Fruit fly (Drosophila melanogaster) whole organism, prepupa: ENCODE data around the gene emc.

Experiments used
- Blimp-1 ChIP-seq: fragments of 200-800 bp; sonication (Bioruptor generic); optimal IDR thresholded peaks from 3 replicates; lab custom pipeline; 2017; ENCODE audit warnings: missing biosample characterization, missing genetic modification characterization, mild to moderate bottlenecking, moderate library complexity, missing genetic modification reagents
- CG10631 ChIP-seq: fragments of 200-800 bp; sonication (Bioruptor generic); optimal IDR thresholded peaks from 2 replicates; lab custom pipeline; 2016; ENCODE audit warnings: missing biosample characterization, missing genetic modification characterization
- CG10669 ChIP-seq: fragments of 200-800 bp; sonication (Bioruptor generic); optimal IDR thresholded peaks from 3 replicates; lab custom pipeline; 2018; ENCODE audit warnings: missing biosample characterization, mild to moderate bottlenecking, missing genetic modification characterization, moderate library complexity
- CG11762 ChIP-seq: fragments of 200-800 bp; sonication (Bioruptor generic); optimal IDR thresholded peaks from 3 replicates; lab custom pipeline; 2016; ENCODE audit warnings: missing biosample characterization, missing genetic modification characterization; ENCODE audit not compliant: insufficient read depth
- CG11902 ChIP-seq: fragments of 200-800 bp; sonication (Bioruptor generic); optimal IDR thresholded peaks from 3 replicates; lab custom pipeline; 2016; ENCODE audit warnings: missing biosample characterization, missing genetic modification characterization
- CG15336 ChIP-seq: fragments of 200-800 bp; sonication (Bioruptor generic); IDR thresholded peaks from 2 replicates; pipeline ENCODE4 v1.3.6; 2022; ENCODE audit warnings: missing biosample characterization, missing genetic modification characterization
- CG1621 ChIP-seq: fragments of 200-800 bp; sonication (Bioruptor generic); optimal IDR thresholded peaks from 3 replicates; lab custom pipeline; 2018; ENCODE audit warnings: missing biosample characterization, mild to moderate bottlenecking, missing genetic modification characterization
- CG16779 ChIP-seq: fragments of 200-800 bp; sonication (Bioruptor generic); optimal IDR thresholded peaks from 3 replicates; lab custom pipeline; 2017; ENCODE audit warnings: missing biosample characterization, mild to moderate bottlenecking, missing genetic modification characterization
- CG3032 ChIP-seq: fragments of 200-800 bp; optimal IDR thresholded peaks from 2 replicates; lab custom pipeline; 2019; ENCODE audit warnings: missing biosample characterization, mild to moderate bottlenecking, missing genetic modification characterization, moderate library complexity
- CG31627 ChIP-seq: fragments of 200-800 bp; sonication (Bioruptor generic); optimal IDR thresholded peaks from 3 replicates; lab custom pipeline; 2016; ENCODE audit warnings: missing biosample characterization, missing genetic modification characterization
- CG32006 ChIP-seq: fragments of 200-800 bp; sonication (Bioruptor generic); optimal IDR thresholded peaks from 3 replicates; lab custom pipeline; 2017; ENCODE audit warnings: missing biosample characterization, mild to moderate bottlenecking, missing genetic modification characterization
- CG34406 ChIP-seq: fragments of 200-800 bp; sonication (Bioruptor generic); optimal IDR thresholded peaks from 3 replicates; lab custom pipeline; 2016; ENCODE audit warnings: missing biosample characterization, missing genetic modification characterization
- CG3919 ChIP-seq: fragments of 200-800 bp; sonication (Bioruptor generic); optimal IDR thresholded peaks from 3 replicates; lab custom pipeline; 2016; ENCODE audit warnings: missing biosample characterization, missing genetic modification characterization
- CG4318 ChIP-seq: fragments of 200-800 bp; sonication (Bioruptor generic); optimal IDR thresholded peaks from 3 replicates; lab custom pipeline; 2017; ENCODE audit warnings: missing biosample characterization, mild to moderate bottlenecking, missing genetic modification characterization
- CG6792 ChIP-seq: fragments of 200-800 bp; sonication (Bioruptor generic); optimal IDR thresholded peaks from 3 replicates; lab custom pipeline; 2016; ENCODE audit warnings: missing biosample characterization, missing genetic modification characterization
- CG6808 ChIP-seq: fragments of 200-800 bp; sonication (Bioruptor generic); optimal IDR thresholded peaks from 3 replicates; lab custom pipeline; 2017; ENCODE audit warnings: missing biosample characterization, missing genetic modification characterization, mild to moderate bottlenecking, moderate library complexity, missing genetic modification reagents
- CG6854 ChIP-seq: fragments of 200-800 bp; sonication (Bioruptor generic); optimal IDR thresholded peaks from 2 replicates; lab custom pipeline; 2017; ENCODE audit warnings: missing biosample characterization, mild to moderate bottlenecking, missing genetic modification characterization
- CG8119 ChIP-seq: fragments of 200-800 bp; sonication (Bioruptor generic); IDR thresholded peaks from 3 replicates; pipeline ENCODE4 v1.3.6; 2022; ENCODE audit warnings: missing biosample characterization, missing genetic modification characterization
- CG8319 ChIP-seq: fragments of 200-800 bp; sonication (Bioruptor generic); optimal IDR thresholded peaks from 3 replicates; lab custom pipeline; 2016; ENCODE audit warnings: missing biosample characterization, missing genetic modification characterization
- CG8632 ChIP-seq: fragments of 200-800 bp; sonication (Bioruptor generic); optimal IDR thresholded peaks from 3 replicates; lab custom pipeline; 2016; ENCODE audit warnings: missing biosample characterization, missing genetic modification characterization
- CG9139 ChIP-seq: fragments of 200-800 bp; sonication (Bioruptor generic); optimal IDR thresholded peaks from 3 replicates; lab custom pipeline; 2017; ENCODE audit warnings: missing biosample characterization, mild to moderate bottlenecking, missing genetic modification characterization
- Eip75B ChIP-seq: fragments of 200-800 bp; sonication (Bioruptor generic); optimal IDR thresholded peaks from 3 replicates; lab custom pipeline; 2016; ENCODE audit warnings: missing biosample characterization, missing genetic modification characterization
- Eip78C ChIP-seq: fragments of 200-800 bp; sonication (Bioruptor generic); peaks from one replicate; lab custom pipeline; 2016; ENCODE audit warnings: missing biosample characterization, missing genetic modification characterization
- Eip93F ChIP-seq: fragments of 200-800 bp; sonication (Bioruptor generic); optimal IDR thresholded peaks from 2 replicates; lab custom pipeline; 2016; ENCODE audit warnings: missing biosample characterization, mild to moderate bottlenecking, missing genetic modification characterization
- Ets21C ChIP-seq: fragments of 200-800 bp; sonication (Bioruptor generic); optimal IDR thresholded peaks from 3 replicates; lab custom pipeline; 2016; ENCODE audit warnings: missing biosample characterization, missing genetic modification characterization
- Ets96B ChIP-seq: fragments of 200-800 bp; optimal IDR thresholded peaks from 2 replicates; lab custom pipeline; 2019; ENCODE audit warnings: missing biosample characterization, mild to moderate bottlenecking, missing genetic modification characterization, moderate library complexity
- Gug ChIP-seq: fragments of 200-800 bp; sonication (Bioruptor generic); IDR thresholded peaks from 2 replicates; pipeline ENCODE4 v1.3.6; 2022; ENCODE audit warnings: missing biosample characterization, missing genetic modification characterization
- Hr38 ChIP-seq: sonication (Bioruptor generic); optimal IDR thresholded peaks from 2 replicates; lab custom pipeline; 2016; ENCODE audit warnings: missing biosample characterization, missing genetic modification characterization
- Met ChIP-seq: fragments of 200-800 bp; sonication (Bioruptor generic); optimal IDR thresholded peaks from 3 replicates; lab custom pipeline; 2016; ENCODE audit warnings: missing biosample characterization, missing genetic modification characterization
- OdsH ChIP-seq: fragments of 200-800 bp; sonication (Bioruptor generic); optimal IDR thresholded peaks from 3 replicates; lab custom pipeline; 2016; ENCODE audit warnings: missing biosample characterization, missing genetic modification characterization
- Smox ChIP-seq: fragments of 200-800 bp; sonication (Bioruptor generic); optimal IDR thresholded peaks from 3 replicates; lab custom pipeline; 2016; ENCODE audit warnings: missing biosample characterization, missing genetic modification characterization
- Sox102F ChIP-seq: fragments of 200-800 bp; sonication (Bioruptor generic); optimal IDR thresholded peaks from 2 replicates; lab custom pipeline; 2016; ENCODE audit warnings: missing biosample characterization, mild to moderate bottlenecking, missing genetic modification characterization
- achi ChIP-seq: fragments of 200-800 bp; sonication (Bioruptor generic); optimal IDR thresholded peaks from 3 replicates; lab custom pipeline; 2016; ENCODE audit warnings: missing biosample characterization, missing genetic modification characterization
- acj6 ChIP-seq: fragments of 200-800 bp; sonication (Bioruptor generic); optimal IDR thresholded peaks from 3 replicates; lab custom pipeline; 2016; ENCODE audit warnings: missing biosample characterization, missing genetic modification characterization
- cyc ChIP-seq: fragments of 200-800 bp; sonication (Bioruptor generic); optimal IDR thresholded peaks from 3 replicates; lab custom pipeline; 2016; ENCODE audit warnings: missing biosample characterization, missing genetic modification characterization
- dac ChIP-seq: fragments of 200-800 bp; sonication (Bioruptor generic); optimal IDR thresholded peaks from 2 replicates; lab custom pipeline; 2017; ENCODE audit warnings: missing biosample characterization, mild to moderate bottlenecking, missing genetic modification characterization
- dsx ChIP-seq: fragments of 200-800 bp; optimal IDR thresholded peaks from 3 replicates; lab custom pipeline; 2019; ENCODE audit warnings: missing biosample characterization, mild to moderate bottlenecking, missing genetic modification characterization, moderate library complexity; ENCODE audit not compliant: poor library complexity, severe bottlenecking
- fd59A ChIP-seq: fragments of 200-800 bp; sonication (Bioruptor generic); optimal IDR thresholded peaks from 2 replicates; lab custom pipeline; 2017; ENCODE audit warnings: missing biosample characterization, mild to moderate bottlenecking, missing genetic modification characterization, missing genetic modification reagents
- fd85E ChIP-seq: fragments of 200-800 bp; sonication (Bioruptor generic); optimal IDR thresholded peaks from 3 replicates; lab custom pipeline; 2016; ENCODE audit warnings: missing biosample characterization, missing genetic modification characterization
- fkh ChIP-seq: fragments of 200-800 bp; sonication (Bioruptor generic); optimal IDR thresholded peaks from 3 replicates; lab custom pipeline; 2017; ENCODE audit warnings: missing biosample characterization, mild to moderate bottlenecking, missing genetic modification characterization, moderate library complexity
- lz ChIP-seq: fragments of 200-800 bp; sonication (Bioruptor generic); optimal IDR thresholded peaks from 3 replicates; lab custom pipeline; 2016; ENCODE audit warnings: missing biosample characterization, missing genetic modification characterization
- net ChIP-seq: fragments of 200-800 bp; sonication (Bioruptor generic); optimal IDR thresholded peaks from 3 replicates; lab custom pipeline; 2016; ENCODE audit warnings: missing biosample characterization, missing genetic modification characterization
- pdm3 ChIP-seq: fragments of 200-800 bp; sonication (Bioruptor generic); optimal IDR thresholded peaks from 3 replicates; lab custom pipeline; 2016; ENCODE audit warnings: missing biosample characterization, missing genetic modification characterization
- salr ChIP-seq, 2 experiments: fragments of 200-800 bp; sonication (Bioruptor generic); optimal IDR thresholded peaks; 3 replicates each; lab custom pipeline; 2016 to 2018; ENCODE audit warnings: missing biosample characterization in 2 of 2, missing genetic modification characterization in 2 of 2, mild to moderate bottlenecking in 1 of 2
- spab ChIP-seq: fragments of 200-800 bp; sonication (Bioruptor generic); optimal IDR thresholded peaks from 2 replicates; lab custom pipeline; 2017; ENCODE audit warnings: missing biosample characterization, mild to moderate bottlenecking, missing genetic modification characterization, missing genetic modification reagents
- ss ChIP-seq, 2 experiments: fragments of 200-800 bp; sonication (Bioruptor generic); optimal IDR thresholded peaks; 2 replicates in 1 of 2; 3 replicates in 1 of 2; lab custom pipeline; 2017 to 2018; ENCODE audit warnings: mild to moderate bottlenecking in 2 of 2, missing biosample characterization in 2 of 2, missing genetic modification characterization in 2 of 2, moderate library complexity in 1 of 2
- svp ChIP-seq: fragments of 200-800 bp; sonication (Bioruptor generic); peaks from one replicate; lab custom pipeline; 2016; ENCODE audit warnings: missing biosample characterization, missing genetic modification characterization
- topi ChIP-seq: fragments of 200-800 bp; sonication (Bioruptor generic); optimal IDR thresholded peaks from 3 replicates; lab custom pipeline; 2016; ENCODE audit warnings: missing biosample characterization, missing genetic modification characterization
- vri ChIP-seq: fragments of 200-800 bp; sonication (Bioruptor generic); optimal IDR thresholded peaks from 3 replicates; lab custom pipeline; 2016; ENCODE audit warnings: missing biosample characterization, mild to moderate bottlenecking, missing genetic modification characterization

Gene emc

dm6 chr3L:775053-775355 lies 25.8 kb downstream of the emc start (continued):
- TF ChIP-seq CG3032 (tag; lab: Kevin White, UChicago) (peak; percentile 32), CG9139 (GFP tag; lab: Kevin White, UChicago) (no peak), CG10631 (GFP tag; lab: Kevin White, UChicago) (peak; percentile 5), Eip93F (GFP tag; lab: Kevin White, UChicago) (no peak)

dm6 chr3L:776201-776600 lies 27.0 kb downstream of the emc start:
- TF ChIP-seq CG6854 (GFP tag; lab: Kevin White, UChicago) (peak; percentile 48), CG32006 (GFP tag; lab: Kevin White, UChicago) (peak; percentile 60), CG6808 (GFP tag; lab: Kevin White, UChicago) (peak; percentile 46), pdm3 (no peak), topi (peak; percentile 47), Sox102F (GFP tag; lab: Kevin White, UChicago) (peak; percentile 46), Ets96B (tag; lab: Kevin White, UChicago) (peak; percentile 68), CG1621 (tag; lab: Kevin White, UChicago) (peak; percentile 11), achi (GFP tag; lab: Kevin White, UChicago) (peak; percentile 64), CG15336 (peak; percentile 71), Smox (peak; percentile 37), net (GFP tag; lab: Kevin White, UChicago) (peak; percentile 39), CG8632 (GFP tag; lab: Kevin White, UChicago) (peak; percentile 44), acj6 (GFP tag; lab: Kevin White, UChicago) (peak; percentile 43), salr (GFP tag; optimal IDR thresholded peaks at IDR 0.05; lab: Kevin White, UChicago) (peak in 1 of 2 experiments; percentile 26), CG8319 (GFP tag; lab: Kevin White, UChicago) (no peak), fd85E (no peak), Eip93F (GFP tag; lab: Kevin White, UChicago) (peak; percentile 24), CG3919 (peak; percentile 63), Ets21C (no peak), CG9139 (GFP tag; lab: Kevin White, UChicago) (no peak), CG31627 (no peak), spab (GFP tag; lab: Kevin White, UChicago) (peak; percentile 61), Eip78C (GFP tag; lab: Kevin White, UChicago) (peak; percentile 91), fkh (GFP tag; lab: Kevin White, UChicago) (no peak), lz (GFP tag; lab: Kevin White, UChicago) (peak; percentile 3), CG3032 (tag; lab: Kevin White, UChicago) (peak; percentile 48), Gug (GFP tag; lab: Robert Waterston, UW) (no peak), CG4318 (GFP tag; lab: Kevin White, UChicago) (no peak), Blimp-1 (no peak), Eip75B (GFP tag; lab: Kevin White, UChicago) (no peak), CG34406 (GFP tag; lab: Kevin White, UChicago) (peak; percentile 60), dsx (GFP tag; lab: Kevin White, UChicago) (peak; percentile 53), dac (no peak), cyc (GFP tag; lab: Kevin White, UChicago) (peak; percentile 39), Hr38 (GFP tag; lab: Kevin White, UChicago) (no peak), CG11902 (peak; percentile 6), fd59A (GFP tag; lab: Kevin White, UChicago) (peak; percentile 16), OdsH (GFP tag; lab: Kevin White, UChicago) (peak; percentile 61), CG10669 (GFP tag; lab: Kevin White, UChicago) (peak; percentile 54), CG10631 (GFP tag; lab: Kevin White, UChicago) (peak; percentile 42), CG16779 (tag; lab: Kevin White, UChicago) (no peak), svp (GFP tag; lab: Kevin White, UChicago) (peak; percentile 69), CG11762 (GFP tag; lab: Kevin White, UChicago) (peak; percentile 7), CG6792 (peak; percentile 49), vri (GFP tag; lab: Kevin White, UChicago) (peak; percentile 25), Met (peak; percentile 44), CG8119 (GFP tag; lab: Robert Waterston, UW) (peak; percentile 68), ss (GFP tag; optimal IDR thresholded peaks at IDR 0.05; lab: Kevin White, UChicago) (peak in 1 of 2 experiments; percentile 59)
